Fruit fly (Drosophila melanogaster) whole organism, embryonic: ENCODE measurements around the gene CG6126.

Experiments
- Awh ChIP-seq: fragments of 200-800 bp; sonication (Bioruptor generic); IDR thresholded peaks from 2 replicates; pipeline ENCODE4, ENCODE4 v1.3.6; 2022; ENCODE audit warnings: missing biosample characterization, missing genetic modification characterization
- CG10366 ChIP-seq: fragments of 200-800 bp; sonication (Bioruptor generic); IDR thresholded peaks from 2 replicates; pipeline ENCODE4 v1.3.6; 2022; ENCODE audit warnings: missing biosample characterization, missing genetic modification characterization
- CG10654 ChIP-seq: fragments of 200-800 bp; sonication (Bioruptor generic); optimal IDR thresholded peaks from 2 replicates; lab custom pipeline; 2016; ENCODE audit warnings: missing biosample characterization, missing genetic modification characterization
- CG11085 ChIP-seq: fragments of 200-800 bp; sonication (Bioruptor generic); IDR thresholded peaks from 2 replicates; pipeline ENCODE4 v1.3.6; 2022; ENCODE audit warnings: missing biosample characterization, missing genetic modification characterization
- CG11504 ChIP-seq: fragments of 200-800 bp; sonication (Bioruptor generic); optimal IDR thresholded peaks from 3 replicates; lab custom pipeline; 2019; ENCODE audit warnings: missing biosample characterization, mild to moderate bottlenecking, missing genetic modification characterization, moderate library complexity
- CG11723 ChIP-seq: fragments of 200-800 bp; sonication (Bioruptor generic); optimal IDR thresholded peaks from 2 replicates; lab custom pipeline; 2017; ENCODE audit warnings: missing biosample characterization, mild to moderate bottlenecking, missing genetic modification characterization
- CG12769 ChIP-seq: fragments of 200-800 bp; sonication (Bioruptor generic); optimal IDR thresholded peaks from 2 replicates; lab custom pipeline; 2019; ENCODE audit warnings: missing biosample characterization, mild to moderate bottlenecking, missing genetic modification characterization, moderate library complexity
- CG15601 ChIP-seq: fragments of 200-800 bp; sonication (Bioruptor generic); optimal IDR thresholded peaks from 3 replicates; lab custom pipeline; 2019; ENCODE audit warnings: missing biosample characterization, mild to moderate bottlenecking, missing genetic modification characterization, moderate library complexity
- CG16779 ChIP-seq: fragments of 200-800 bp; sonication (Bioruptor generic); IDR thresholded peaks from 2 replicates; pipeline ENCODE4 v1.3.6; 2022; ENCODE audit warnings: missing biosample characterization, missing genetic modification characterization
- CG1832 ChIP-seq: fragments of 200-800 bp; sonication (Bioruptor generic); optimal IDR thresholded peaks from 2 replicates; lab custom pipeline; 2017; ENCODE audit warnings: missing biosample characterization, mild to moderate bottlenecking, missing genetic modification characterization, inconsistent platforms
- CG2129 ChIP-seq: fragments of 200-800 bp; sonication (Bioruptor generic); IDR thresholded peaks from 2 replicates; pipeline ENCODE4 v1.3.6; 2022; ENCODE audit warnings: missing biosample characterization, missing genetic modification characterization; ENCODE audit not compliant: partially characterized antibody
- CG30020 ChIP-seq: fragments of 200-800 bp; optimal IDR thresholded peaks from 2 replicates; lab custom pipeline; 2019; ENCODE audit warnings: missing biosample characterization, mild to moderate bottlenecking, missing genetic modification characterization, moderate library complexity
- CG3838 ChIP-seq: fragments of 200-800 bp; sonication (Bioruptor generic); optimal IDR thresholded peaks from 3 replicates; lab custom pipeline; 2016; ENCODE audit warnings: missing biosample characterization, missing genetic modification characterization
- CG4328 ChIP-seq: fragments of 200-800 bp; sonication (Bioruptor generic); optimal IDR thresholded peaks from 3 replicates; lab custom pipeline; 2017; ENCODE audit warnings: missing biosample characterization, missing genetic modification reagents, missing genetic modification characterization
- CG4404 ChIP-seq: fragments of 200-800 bp; sonication (Bioruptor generic); IDR thresholded peaks from 2 replicates; pipeline ENCODE4 v1.3.6; 2022; ENCODE audit warnings: missing biosample characterization, missing genetic modification characterization
- CG8388 ChIP-seq: fragments of 200-800 bp; sonication (Bioruptor generic); optimal IDR thresholded peaks from 2 replicates; lab custom pipeline; 2019; ENCODE audit warnings: missing biosample characterization, mild to moderate bottlenecking, missing genetic modification characterization, moderate library complexity
- CG8478 ChIP-seq: fragments of >200 bp; optimal IDR thresholded peaks from 2 replicates; lab custom pipeline; 2018
- CG9609 ChIP-seq: fragments of 200-800 bp; sonication (Bioruptor generic); optimal IDR thresholded peaks from 3 replicates; lab custom pipeline; 2016; ENCODE audit warnings: missing biosample characterization, missing genetic modification characterization
- Dip3 ChIP-seq: fragments of 200-800 bp; sonication (Bioruptor generic); optimal IDR thresholded peaks from 3 replicates; lab custom pipeline; 2016; ENCODE audit warnings: missing biosample characterization, missing genetic modification characterization
- Kr ChIP-seq: fragments of 200-800 bp; sonication (Bioruptor generic); optimal IDR thresholded peaks from 2 replicates; lab custom pipeline; 2017; ENCODE audit warnings: missing biosample characterization, mild to moderate bottlenecking, missing genetic modification characterization
- Lim3 ChIP-seq: fragments of 200-800 bp; sonication (Bioruptor generic); IDR thresholded peaks from 2 replicates; pipeline ENCODE4 v1.3.6; 2022; ENCODE audit warnings: missing biosample characterization, missing genetic modification characterization
- MBD-R2 ChIP-seq: fragments of 200-800 bp; sonication (Bioruptor generic); IDR thresholded peaks from 2 replicates; pipeline ENCODE4 v1.3.6; 2022; ENCODE audit warnings: missing biosample characterization, missing genetic modification characterization
- NC2β ChIP-seq: fragments of 200-800 bp; sonication (Bioruptor generic); optimal IDR thresholded peaks from 2 replicates; lab custom pipeline; 2016; ENCODE audit warnings: missing biosample characterization, missing genetic modification characterization
- Ravus ChIP-seq: fragments of 200-800 bp; sonication (Bioruptor generic); IDR thresholded peaks from 2 replicates; pipeline ENCODE4 v1.3.6; 2022; ENCODE audit warnings: missing biosample characterization, missing genetic modification characterization
- Xrp1 ChIP-seq: fragments of 200-800 bp; sonication (Bioruptor generic); IDR thresholded peaks from 2 replicates; pipeline ENCODE4 v1.3.6; 2022; ENCODE audit warnings: missing biosample characterization, missing genetic modification characterization
- bcd ChIP-seq: fragments of 200-800 bp; sonication (Bioruptor generic); optimal IDR thresholded peaks from 2 replicates; lab custom pipeline; 2017; ENCODE audit warnings: missing biosample characterization, mild to moderate bottlenecking, missing genetic modification characterization
- cg ChIP-seq: fragments of 200-800 bp; sonication (Bioruptor generic); optimal IDR thresholded peaks from 3 replicates; lab custom pipeline; 2019; ENCODE audit warnings: missing biosample characterization, mild to moderate bottlenecking, missing genetic modification characterization, moderate library complexity
- chinmo ChIP-seq: fragments of 200-800 bp; sonication (Bioruptor generic); IDR thresholded peaks from 4 replicates; pipeline ENCODE4 v1.3.6; 2022; ENCODE audit warnings: missing biosample characterization, missing genetic modification characterization; ENCODE audit not compliant: partially characterized antibody
- esg ChIP-seq: fragments of 200-800 bp; sonication (Bioruptor generic); conservative IDR thresholded peaks from 2 replicates; pipeline ENCODE4 v1.3.6; 2022; ENCODE audit warnings: missing biosample characterization, missing genetic modification characterization
- eve ChIP-seq, 2 experiments: fragments of >200 bp; optimal IDR thresholded peaks; 2 replicates each; lab custom pipeline; 2017; ENCODE audit warnings: missing biosample characterization in 2 of 2, missing genetic modification characterization in 2 of 2
- eyg ChIP-seq: fragments of 200-800 bp; sonication (Bioruptor generic); optimal IDR thresholded peaks from 3 replicates; lab custom pipeline; 2016; ENCODE audit warnings: missing biosample characterization, missing genetic modification characterization
- fd3F ChIP-seq: fragments of 200-800 bp; sonication (Bioruptor generic); optimal IDR thresholded peaks from 2 replicates; lab custom pipeline; 2018; ENCODE audit warnings: missing biosample characterization, mild to moderate bottlenecking, missing genetic modification characterization, moderate library complexity
- ham ChIP-seq: fragments of 200-800 bp; sonication (Bioruptor generic); IDR thresholded peaks from 2 replicates; pipeline ENCODE4 v1.3.6; 2022; ENCODE audit warnings: missing biosample characterization, missing genetic modification characterization
- hbn ChIP-seq: fragments of 200-800 bp; sonication (Bioruptor generic); IDR thresholded peaks from 2 replicates; pipeline ENCODE4 v1.3.6; 2022; ENCODE audit warnings: missing biosample characterization, missing genetic modification characterization; ENCODE audit not compliant: partially characterized antibody
- jumu ChIP-seq: fragments of 200-800 bp; sonication (Bioruptor generic); optimal IDR thresholded peaks from 3 replicates; lab custom pipeline; 2016; ENCODE audit warnings: missing biosample characterization, missing genetic modification characterization
- ken ChIP-seq: fragments of 200-800 bp; sonication (Bioruptor generic); IDR thresholded peaks from 3 replicates; pipeline ENCODE4 v1.3.6; 2022; ENCODE audit warnings: missing biosample characterization, missing genetic modification characterization
- lov ChIP-seq, 2 experiments: fragments of 200-800 bp in 1 of 2; fragments of >200 bp in 1 of 2; sonication (Bioruptor generic) in 1 of 2; IDR thresholded peaks in 1 of 2; optimal IDR thresholded peaks in 1 of 2; 2 replicates in 1 of 2; 3 replicates in 1 of 2; pipeline versions ENCODE4 v1.3.6 to Lab custom; 2017 to 2022; ENCODE audit warnings: missing biosample characterization in 1 of 2, missing genetic modification characterization in 1 of 2
- luna ChIP-seq: fragments of 200-800 bp; sonication (Bioruptor generic); optimal IDR thresholded peaks from 2 replicates; lab custom pipeline; 2016; ENCODE audit warnings: missing biosample characterization, missing genetic modification characterization
- nerfin-1 ChIP-seq: fragments of 200-800 bp; sonication (Bioruptor generic); optimal IDR thresholded peaks from 3 replicates; lab custom pipeline; 2019; ENCODE audit warnings: missing biosample characterization, mild to moderate bottlenecking, missing genetic modification characterization, moderate library complexity
- nmo ChIP-seq: fragments of 200-800 bp; sonication (Bioruptor generic); optimal IDR thresholded peaks from 2 replicates; lab custom pipeline; 2018; ENCODE audit warnings: missing biosample characterization, mild to moderate bottlenecking, missing genetic modification characterization, moderate library complexity
- oc ChIP-seq: fragments of 200-800 bp; sonication (Bioruptor generic); optimal IDR thresholded peaks from 2 replicates; lab custom pipeline; 2018; ENCODE audit warnings: missing biosample characterization, mild to moderate bottlenecking, missing genetic modification characterization, moderate library complexity
- org-1 ChIP-seq: fragments of 200-800 bp; sonication (Bioruptor generic); optimal IDR thresholded peaks from 2 replicates; lab custom pipeline; 2017; ENCODE audit warnings: missing biosample characterization, missing genetic modification characterization
- pho ChIP-seq: fragments of 200-800 bp; sonication (Bioruptor generic); optimal IDR thresholded peaks from 2 replicates; lab custom pipeline; 2016; ENCODE audit warnings: missing biosample characterization, missing genetic modification characterization
- psq ChIP-seq: fragments of 200-800 bp; sonication (Bioruptor generic); optimal IDR thresholded peaks from 2 replicates; lab custom pipeline; 2017; ENCODE audit warnings: missing biosample characterization, missing genetic modification characterization
- ranshi ChIP-seq: fragments of 200-800 bp; sonication (Bioruptor generic); IDR thresholded peaks from 2 replicates; pipeline ENCODE4 v1.3.6; 2022; ENCODE audit warnings: missing biosample characterization, missing genetic modification characterization
- shn ChIP-seq: fragments of 200-800 bp; sonication (Bioruptor generic); optimal IDR thresholded peaks from 3 replicates; lab custom pipeline; 2016; ENCODE audit warnings: missing biosample characterization, missing genetic modification characterization
- tap ChIP-seq: fragments of 200-800 bp; optimal IDR thresholded peaks from 3 replicates; lab custom pipeline; 2019; ENCODE audit warnings: missing biosample characterization, mild to moderate bottlenecking, missing genetic modification characterization, moderate library complexity
- unc-4 ChIP-seq: fragments of 200-800 bp; sonication (Bioruptor generic); IDR thresholded peaks from 2 replicates; pipeline ENCODE4 v1.3.6; 2022; ENCODE audit warnings: missing biosample characterization, missing genetic modification characterization; ENCODE audit not compliant: partially characterized antibody

CG6126 gene

DNA sequence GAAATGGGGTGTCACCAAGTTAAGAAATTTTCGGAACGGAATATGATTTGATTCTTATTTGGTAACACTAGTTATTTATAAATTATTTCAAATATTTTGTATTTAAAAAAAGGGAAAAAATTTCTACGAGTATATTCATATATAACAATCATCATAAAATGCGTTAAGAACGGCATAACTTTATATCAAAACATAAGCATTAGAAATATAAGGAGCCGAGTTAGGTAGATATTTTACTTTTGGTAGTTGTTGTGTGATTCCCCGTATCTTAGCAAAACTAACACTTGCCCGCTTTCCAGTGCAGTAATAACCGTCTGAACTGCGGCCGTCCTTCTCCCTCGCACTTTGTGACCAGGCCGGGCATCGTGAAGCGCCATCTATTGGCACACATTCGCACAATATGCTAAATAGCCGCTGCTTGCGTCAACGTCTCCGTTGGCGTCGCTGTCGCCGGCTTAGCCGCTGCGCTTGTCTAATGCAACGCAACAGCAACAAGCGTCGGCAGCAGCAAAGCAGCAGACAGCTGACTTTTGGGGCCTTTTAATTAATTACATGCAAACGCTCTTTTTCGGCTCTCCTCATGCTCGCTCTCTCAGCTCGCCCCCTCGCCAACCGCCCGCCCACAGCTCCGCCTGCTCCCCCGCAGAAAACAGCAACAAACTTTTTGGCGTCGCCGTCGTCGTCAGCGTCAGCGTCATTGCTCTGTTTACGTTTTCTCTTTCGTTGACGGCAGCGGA lies 41.5 kb upstream of the CG6126 start (continued):
- TF ChIP-seq CG3838 (GFP tag; lab: Kevin White, UChicago) (no peak), CG30020 (tag; lab: Kevin White, UChicago) (no peak), jumu (no peak), cg (GFP tag; lab: Kevin White, UChicago) (peak; percentile 15), ham (GFP tag; lab: Robert Waterston, UW) (no peak), CG2129 (no peak)

DNA sequence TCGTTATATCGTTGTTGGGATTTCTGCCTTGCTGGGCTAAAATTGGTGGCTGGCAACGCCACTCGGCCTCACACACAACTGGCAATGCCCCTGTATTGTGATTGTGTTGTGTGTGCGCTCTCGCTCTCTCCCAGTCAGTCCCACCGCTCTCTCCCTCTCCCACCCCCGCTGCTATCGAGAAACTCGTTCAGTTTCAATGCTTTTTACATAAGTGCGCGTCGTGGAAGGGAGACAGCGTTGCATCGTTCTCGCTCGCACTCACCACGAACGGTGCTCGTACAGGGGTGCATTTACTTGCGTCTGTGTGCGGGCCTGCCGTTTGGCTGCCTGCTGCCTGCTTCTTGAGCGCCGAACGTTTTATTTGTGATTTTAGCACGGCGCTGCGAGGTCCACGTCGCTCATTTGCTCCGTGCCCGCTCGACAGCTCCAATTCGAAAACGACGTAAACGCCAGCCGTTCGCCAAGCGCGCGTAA lies 39.6 kb upstream of the CG6126 start:
- TF ChIP-seq hbn, result no peak
- peak; percentile 34 for TF ChIP-seq CG11504 (tag; lab: Kevin White, UChicago)
- peak; percentile 84 for TF ChIP-seq oc (tag; lab: Kevin White, UChicago)
- TF ChIP-seq bcd (GFP tag; lab: Kevin White, UChicago), result peak; percentile 30
- TF ChIP-seq CG16779 (GFP tag; lab: Robert Waterston, UW), result no peak
- peak; percentile 39 for TF ChIP-seq CG4328 (GFP tag; lab: Kevin White, UChicago)
- peak; percentile 60 for TF ChIP-seq nerfin-1 (tag; lab: Kevin White, UChicago)
- no peak for TF ChIP-seq CG9609 (GFP tag; lab: Kevin White, UChicago)
- TF ChIP-seq CG4404 (GFP tag; lab: Robert Waterston, UW), result no peak
- no peak for TF ChIP-seq pho (GFP tag; lab: Kevin White, UChicago)
- no peak for TF ChIP-seq unc-4 (GFP tag; lab: Robert Waterston, UW)
- TF ChIP-seq CG1832 (GFP tag; lab: Kevin White, UChicago), result peak; percentile 100
- TF ChIP-seq ken (GFP tag; lab: Robert Waterston, UW), result no peak
- no peak for TF ChIP-seq CG11085
- TF ChIP-seq CG11723 (GFP tag; lab: Kevin White, UChicago), result no peak
- TF ChIP-seq CG12769 (tag; lab: Kevin White, UChicago), result peak; percentile 95
- peak; percentile 38 for TF ChIP-seq CG15601 (tag; lab: Kevin White, UChicago)
- TF ChIP-seq CG10366, result no peak
- TF ChIP-seq eve (GFP tag; optimal IDR thresholded peaks at IDR 0.05; lab: Kevin White, UChicago), result no peak
- TF ChIP-seq Lim3, result no peak
- peak; percentile 78 for TF ChIP-seq psq (GFP tag; lab: Kevin White, UChicago)
- peak; percentile 67 for TF ChIP-seq Kr (GFP tag; lab: Kevin White, UChicago)
- peak; percentile 56 for TF ChIP-seq tap (tag; lab: Kevin White, UChicago)
- no peak for TF ChIP-seq luna (GFP tag; lab: Kevin White, UChicago)
- no peak for TF ChIP-seq chinmo (GFP tag; lab: Robert Waterston, UW)
- no peak for TF ChIP-seq CG8388 (GFP tag; lab: Kevin White, UChicago)
- TF ChIP-seq shn, result peak; percentile 36
- no peak for TF ChIP-seq fd3F
- TF ChIP-seq org-1 (GFP tag; lab: Kevin White, UChicago), result peak; percentile 21
- TF ChIP-seq esg (GFP tag; lab: Robert Waterston, UW), result no peak
- peak; percentile 99 for TF ChIP-seq CG8478 (lab: Kevin White, UChicago)
- TF ChIP-seq Awh (GFP tag; lab: Robert Waterston, UW), result no peak
- no peak for TF ChIP-seq Xrp1
- TF ChIP-seq lov (optimal IDR thresholded peaks at IDR 0.05; lab: Kevin White, UChicago), result no peak
- TF ChIP-seq lov (GFP tag; IDR thresholded peaks at IDR 0.05; lab: Robert Waterston, UW), result no peak
- no peak for TF ChIP-seq Dip3
- TF ChIP-seq eyg, result no peak
- TF ChIP-seq MBD-R2 (GFP tag; lab: Robert Waterston, UW), result no peak
- no peak for TF ChIP-seq CG2129
- TF ChIP-seq CG10654, result no peak
- no peak for TF ChIP-seq ranshi (GFP tag; lab: Robert Waterston, UW)
- peak; percentile 5 for TF ChIP-seq NC2β
- TF ChIP-seq Ravus, result no peak
- peak; percentile 41 for TF ChIP-seq nmo (GFP tag; lab: Kevin White, UChicago)
